Fruit fly (Drosophila melanogaster) whole organism, embryonic: ENCODE results near the gene Alp13.

Experiments
- CG11695 ChIP-seq: fragments of 200-800 bp; sonication (Bioruptor generic); IDR thresholded peaks from 3 replicates; pipeline ENCODE4 v1.3.6; 2022; ENCODE audit warnings: missing biosample characterization, missing genetic modification characterization
- CG16813 ChIP-seq: fragments of 200-800 bp; sonication (Bioruptor generic); IDR thresholded peaks from 3 replicates; pipeline ENCODE4 v1.3.6; 2022; ENCODE audit warnings: missing biosample characterization, missing genetic modification characterization; ENCODE audit not compliant: partially characterized antibody
- CG32767 ChIP-seq: fragments of 200-800 bp; sonication (Bioruptor generic); IDR thresholded peaks from 2 replicates; pipeline ENCODE4 v1.3.6; 2022; ENCODE audit warnings: missing biosample characterization, missing genetic modification characterization
- CG33213 ChIP-seq: fragments of 200-800 bp; sonication (Bioruptor generic); optimal IDR thresholded peaks from 3 replicates; lab custom pipeline; 2016; ENCODE audit warnings: missing biosample characterization, missing genetic modification characterization
- CG7372 ChIP-seq: fragments of 200-800 bp; sonication (Bioruptor generic); IDR thresholded peaks from 2 replicates; pipeline ENCODE4 v1.3.6; 2022; ENCODE audit warnings: missing biosample characterization, missing genetic modification characterization
- CG8388 ChIP-seq: fragments of 200-800 bp; sonication (Bioruptor generic); optimal IDR thresholded peaks from 2 replicates; lab custom pipeline; 2019; ENCODE audit warnings: missing biosample characterization, mild to moderate bottlenecking, missing genetic modification characterization, moderate library complexity
- Six4 ChIP-seq: fragments of 200-800 bp; sonication (Bioruptor generic); optimal IDR thresholded peaks from 2 replicates; lab custom pipeline; 2016; ENCODE audit warnings: missing biosample characterization, missing genetic modification characterization
- nerfin-2 ChIP-seq: fragments of 200-800 bp; sonication (Bioruptor generic); IDR thresholded peaks from 2 replicates; pipeline ENCODE4 v1.3.6; 2022; ENCODE audit warnings: missing biosample characterization, missing genetic modification characterization; ENCODE audit not compliant: partially characterized antibody
- psq ChIP-seq: fragments of 200-800 bp; sonication (Bioruptor generic); optimal IDR thresholded peaks from 2 replicates; lab custom pipeline; 2017; ENCODE audit warnings: missing biosample characterization, missing genetic modification characterization
- wek ChIP-seq: fragments of 200-800 bp; sonication (Bioruptor generic); optimal IDR thresholded peaks from 3 replicates; lab custom pipeline; 2018; ENCODE audit warnings: missing biosample characterization, mild to moderate bottlenecking, missing genetic modification characterization, moderate library complexity

dm6 chr3R:10039188-10039587 lies 36.0 kb downstream of the Alp13 start:
- TF ChIP-seq Six4 (GFP tag; lab: Kevin White, UChicago) (no peak), psq (GFP tag; lab: Kevin White, UChicago) (no peak), CG11695 (GFP tag; lab: Robert Waterston, UW) (no peak), CG8388 (GFP tag; lab: Kevin White, UChicago) (no peak), CG7372 (GFP tag; lab: Robert Waterston, UW) (no peak), CG32767 (GFP tag; lab: Robert Waterston, UW) (no peak), nerfin-2 (GFP tag; lab: Robert Waterston, UW) (no peak), wek (GFP tag; lab: Kevin White, UChicago) (no peak), CG16813 (GFP tag; lab: Robert Waterston, UW) (no peak), CG33213 (GFP tag; lab: Kevin White, UChicago) (no peak)
